Worm (Caenorhabditis elegans) whole organism, dauer: ENCODE measurements around the gene cwn-1.
"Not testable (repeated sequence)": the region's sequence is repeated elsewhere in the genome, so short reads cannot be mapped to it uniquely, and the experiment has no call there.

Experiments used
- unc-62 ChIP-seq: sonication (generic microtip); optimal IDR thresholded peaks from 2 replicates; lab custom pipeline; 2017; ENCODE audit warnings: missing biosample characterization, missing genetic modification reagents, missing genetic modification characterization

The cwn-1 gene

DNA sequence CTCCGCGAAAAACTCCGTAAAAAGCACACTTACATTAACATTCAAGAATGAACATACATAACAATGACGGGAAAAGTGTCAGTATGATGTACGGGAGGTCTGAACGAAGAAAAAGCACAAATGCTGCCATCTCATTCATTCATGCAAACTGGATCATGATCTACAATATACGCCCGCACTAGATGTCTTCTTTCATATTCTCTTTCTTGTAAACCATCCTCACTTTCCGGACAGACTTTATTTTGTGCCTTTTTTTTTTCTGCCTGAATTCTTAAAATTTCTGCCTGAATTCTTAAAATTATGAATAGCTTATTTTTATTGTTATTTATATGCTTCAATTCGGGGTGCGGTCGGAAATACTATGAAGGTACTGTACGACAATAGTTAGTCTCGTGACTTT lies 1.8 kb upstream of the cwn-1 start, which contains the start of gene K10B4.1:
Gene K10B4.1, plus strand, starts transcription at position 301 of the 400 bp plus-strand sequence.
- TF ChIP-seq unc-62 (GFP tag; lab: Kevin White, UChicago): no peak

DNA sequence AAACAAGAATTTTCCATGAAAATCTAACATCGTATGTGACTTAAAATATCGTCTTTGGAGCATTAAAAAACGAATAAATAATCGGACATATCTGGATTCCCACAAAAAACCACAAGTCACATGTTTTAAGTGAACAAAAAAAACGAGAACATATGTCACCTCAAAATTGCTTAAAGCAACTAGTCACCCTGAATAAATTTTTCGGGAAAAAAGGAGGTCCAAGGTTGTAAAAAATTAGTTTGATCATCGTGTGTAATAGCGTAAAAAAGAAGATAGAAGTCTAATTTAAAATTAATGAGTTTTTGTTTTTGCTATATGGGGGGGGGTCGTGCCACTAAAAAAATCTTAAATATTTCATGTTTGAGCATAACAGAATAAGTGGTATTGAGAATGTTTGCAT lies 3.6 kb downstream of the cwn-1 start:
- TF ChIP-seq unc-62 (GFP tag; lab: Kevin White, UChicago): no peak

DNA sequence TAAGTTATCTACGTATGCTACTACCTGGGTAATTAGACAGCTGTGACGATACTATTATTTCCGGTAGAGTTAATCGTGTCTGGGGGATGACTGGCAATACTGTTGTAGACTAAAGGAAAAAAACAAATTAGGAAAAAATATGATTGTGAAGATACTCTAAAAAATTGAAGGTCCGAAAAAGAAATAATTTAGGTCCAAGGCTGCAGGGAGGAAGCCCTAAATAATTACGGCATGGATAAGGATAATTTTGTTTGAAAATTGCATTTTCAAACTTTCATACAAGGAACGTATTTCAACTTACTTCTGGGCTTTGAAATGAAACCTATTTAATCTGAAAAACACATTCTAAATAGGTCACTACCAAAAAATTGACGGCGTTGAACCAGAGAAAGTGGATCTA lies 4.5 kb downstream of the cwn-1 start, which contains the start of gene srd-3:
Gene srd-3, minus strand, starts transcription at position 101 of the 400 bp plus-strand sequence.
- TF ChIP-seq unc-62 (GFP tag; lab: Kevin White, UChicago): no peak

DNA sequence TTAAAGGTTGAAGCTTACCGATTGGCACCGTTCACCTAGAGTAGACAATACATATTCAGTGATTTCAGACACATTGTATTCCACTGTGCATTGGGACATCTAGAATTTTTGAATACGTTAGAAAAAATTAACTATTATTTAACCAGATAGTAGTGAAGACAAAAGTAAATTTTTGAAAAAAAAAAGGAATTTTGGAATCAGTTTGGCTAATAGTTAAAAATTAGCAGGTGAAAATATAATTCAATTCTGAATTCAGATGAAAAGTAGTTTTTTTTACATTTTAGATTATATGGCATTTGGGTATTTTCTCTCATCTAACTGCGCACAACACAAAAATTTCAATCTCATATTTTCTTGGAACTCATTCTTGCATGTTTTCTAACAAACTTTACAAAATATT lies 8.5 kb downstream of the cwn-1 start, which contains the start of gene nmur-2:
Gene nmur-2, minus strand, starts transcription at position 101 of the 400 bp plus-strand sequence.
- TF ChIP-seq unc-62 (GFP tag; lab: Kevin White, UChicago): no peak

DNA sequence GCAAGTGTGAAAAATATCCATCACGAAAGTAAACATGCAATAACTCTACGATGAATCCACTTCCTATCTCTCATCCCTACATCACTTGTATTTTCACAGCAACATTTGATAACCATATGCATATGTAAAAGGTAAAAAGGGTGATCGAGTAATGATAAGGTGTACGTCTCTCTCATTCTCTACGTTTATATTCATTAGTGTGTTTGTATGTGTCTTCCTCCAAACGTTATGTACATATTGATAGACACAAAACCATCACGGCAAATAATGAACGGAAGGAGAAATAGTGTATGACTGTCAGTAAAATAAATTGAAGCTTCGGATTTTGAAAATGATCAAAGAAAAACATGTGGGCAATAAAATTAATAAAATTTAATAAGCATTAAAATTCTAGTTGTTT lies 10.9 kb downstream of the cwn-1 start:
- TF ChIP-seq unc-62 (GFP tag; lab: Kevin White, UChicago): no peak

DNA sequence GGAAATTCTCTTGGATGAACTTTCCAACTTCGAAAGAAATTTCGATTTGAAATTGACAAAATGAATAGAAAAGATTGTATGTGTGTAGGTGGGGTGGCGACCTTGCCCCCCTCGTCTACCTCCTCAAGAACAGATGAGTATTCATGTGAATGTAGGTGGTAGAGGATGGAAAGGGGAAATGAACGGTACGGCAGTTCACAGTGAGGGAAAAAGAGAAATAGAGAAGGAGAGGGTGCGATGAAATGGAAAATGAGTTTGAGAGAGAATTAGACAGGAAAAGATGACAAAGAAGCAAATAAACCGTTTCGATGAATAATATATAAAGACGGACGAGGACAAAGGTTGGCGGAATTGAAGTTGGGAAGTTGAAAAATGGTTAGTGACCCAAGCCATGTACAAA lies 11.4 kb downstream of the cwn-1 start:
- TF ChIP-seq unc-62 (GFP tag; lab: Kevin White, UChicago): no peak

DNA sequence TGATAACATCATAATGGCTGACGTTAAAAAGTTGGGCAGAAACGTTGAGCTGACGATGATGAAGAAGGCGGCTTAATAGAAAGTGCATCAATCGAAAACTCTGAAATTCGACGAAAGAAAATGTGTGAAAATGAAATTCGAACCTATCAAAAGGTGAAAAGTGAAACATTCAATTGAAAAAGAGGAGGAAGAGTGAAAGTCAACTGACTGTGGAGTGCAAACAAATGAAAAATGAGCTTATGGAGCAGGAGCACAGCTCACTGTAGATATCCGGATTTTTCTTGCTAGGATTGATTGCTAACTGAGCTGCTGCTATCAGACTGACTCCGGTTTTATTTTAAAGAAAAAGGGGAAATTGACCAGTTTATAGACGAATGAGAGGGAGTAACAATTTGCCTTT lies 12.3 kb downstream of the cwn-1 start, which contains the start of gene K10B4.3:
Gene K10B4.3, minus strand, starts transcription at position 101 of the 400 bp plus-strand sequence.
- TF ChIP-seq unc-62 (GFP tag; lab: Kevin White, UChicago): no peak

DNA sequence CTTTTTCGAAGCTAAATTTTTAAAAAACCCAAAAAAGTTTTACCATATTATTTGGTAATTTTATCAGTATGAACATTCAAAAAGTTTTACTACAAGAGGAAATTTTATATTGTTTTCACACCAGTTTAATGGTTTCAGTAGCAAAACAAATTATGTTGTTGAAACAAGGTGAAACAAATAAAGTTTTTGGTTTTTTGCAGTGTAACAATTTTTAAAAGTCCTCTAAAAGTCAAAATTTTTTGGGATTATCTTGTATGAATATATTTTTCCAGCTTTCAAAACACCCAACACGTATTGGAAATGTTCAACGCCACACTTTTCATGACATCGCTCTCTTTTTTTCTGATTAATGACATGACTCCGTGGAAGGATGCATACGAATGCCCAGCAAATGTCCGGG lies 16.5 kb downstream of the cwn-1 start, which contains the start of gene srt-54:
Gene srt-54, plus strand, starts transcription at position 301 of the 400 bp plus-strand sequence.
- no peak for TF ChIP-seq unc-62 (GFP tag; lab: Kevin White, UChicago)

DNA sequence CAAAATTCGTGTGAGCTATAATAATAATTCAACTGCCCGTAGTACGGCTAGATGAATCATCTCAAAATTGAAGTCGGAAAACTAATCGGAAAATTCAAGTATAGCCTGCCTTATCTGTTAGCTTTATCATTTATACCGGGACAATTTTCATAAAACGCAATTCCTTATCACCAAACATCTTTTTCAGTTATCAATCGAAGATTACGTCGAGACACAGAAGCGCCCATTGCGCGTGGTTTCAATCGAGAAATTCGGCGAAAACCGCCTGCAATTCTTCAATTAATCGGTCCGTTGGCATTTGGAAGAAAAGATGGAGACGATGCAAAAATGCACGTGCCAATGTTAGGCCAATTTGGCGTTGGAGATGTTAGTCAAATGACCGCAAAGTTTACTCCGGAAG lies 21.2 kb downstream of the cwn-1 start:
- TF ChIP-seq unc-62 (GFP tag; lab: Kevin White, UChicago): no peak

DNA sequence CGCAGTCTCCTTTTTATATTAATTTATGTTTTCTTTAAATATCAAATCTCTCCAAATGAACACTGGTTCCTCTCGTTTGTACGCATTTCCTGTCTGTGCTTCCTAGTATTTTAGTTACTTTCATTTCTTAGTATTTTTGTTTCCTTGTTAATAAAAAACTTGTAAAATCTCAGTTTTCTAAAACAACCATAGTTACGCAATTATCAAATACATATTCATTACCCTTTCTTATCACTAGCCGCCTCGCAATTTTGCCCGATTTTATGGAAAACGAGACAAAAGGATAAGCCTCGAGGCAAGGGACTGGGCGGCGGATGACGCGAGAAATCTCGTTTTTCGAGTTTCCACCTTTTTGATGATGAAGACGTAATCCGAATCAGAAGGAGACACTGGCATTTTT lies 22.1 kb downstream of the cwn-1 start, which contains the start of gene C50D2.1:
Gene C50D2.1, plus strand, starts transcription at position 301 of the 400 bp plus-strand sequence.
- no peak for TF ChIP-seq unc-62 (GFP tag; lab: Kevin White, UChicago)

DNA sequence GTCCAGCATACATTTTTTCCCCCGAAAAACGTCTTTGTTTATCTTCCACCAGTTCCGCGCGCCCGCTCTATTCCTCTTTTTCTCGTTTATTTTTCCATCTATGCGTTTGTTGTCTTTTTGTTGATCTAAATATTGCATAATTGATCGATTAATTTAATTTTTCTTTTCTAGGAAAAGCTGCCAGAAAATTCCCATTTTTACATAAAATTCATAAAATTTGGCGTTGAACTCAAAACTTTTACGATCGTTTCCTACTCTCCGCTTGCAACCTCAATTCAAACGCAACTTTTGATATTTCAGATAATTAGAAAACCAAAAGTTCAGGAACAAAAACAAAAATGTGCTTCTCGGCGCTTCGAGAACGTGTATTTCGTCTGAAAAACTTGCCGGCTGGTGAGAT lies 24.5 kb downstream of the cwn-1 start, which contains the start of gene C50D2.2:
Gene C50D2.2, plus strand, starts transcription at position 301 of the 400 bp plus-strand sequence.
- TF ChIP-seq unc-62 (GFP tag; lab: Kevin White, UChicago): no peak

DNA sequence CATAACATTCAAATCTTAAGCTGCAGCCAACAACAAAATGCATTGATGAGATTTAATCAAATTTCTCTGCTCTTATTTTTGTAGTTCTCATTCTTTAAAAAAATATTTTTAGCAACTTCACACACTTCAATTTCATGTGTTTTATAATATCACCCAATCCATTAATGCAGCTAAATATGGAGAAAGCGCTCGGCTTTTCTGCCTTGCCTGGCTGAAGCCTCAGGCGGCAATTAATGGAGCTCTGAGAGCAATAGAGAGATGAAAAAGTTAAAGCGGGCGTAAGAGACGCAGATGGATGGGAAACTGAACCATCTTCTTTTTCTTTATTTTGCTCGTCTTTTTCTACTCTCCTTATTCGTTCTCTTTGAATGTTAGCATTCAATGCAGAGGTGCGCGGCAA lies 25.7 kb downstream of the cwn-1 start:
- TF ChIP-seq unc-62 (GFP tag; lab: Kevin White, UChicago): no peak

DNA sequence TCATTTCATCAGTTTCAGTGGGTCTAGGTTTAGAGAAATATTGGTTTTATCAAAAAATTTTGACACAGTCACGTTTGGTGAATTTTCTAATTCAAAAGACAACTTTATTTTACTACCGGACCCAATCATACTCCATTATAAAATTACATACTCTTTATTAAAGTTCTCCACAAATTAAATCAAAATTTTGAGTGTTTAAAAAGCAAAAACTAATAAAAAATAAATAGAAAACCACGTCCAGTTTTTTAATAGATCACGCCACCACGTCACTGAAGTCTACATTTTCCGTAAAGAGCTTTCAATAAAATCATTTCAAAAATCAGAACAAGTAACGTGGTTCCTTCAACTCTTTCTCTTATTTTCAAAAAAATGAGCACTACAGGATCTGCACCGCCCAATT lies 27.5 kb downstream of the cwn-1 start, which contains the start of gene txt-1:
Gene txt-1, plus strand, starts transcription at position 301 of the 400 bp plus-strand sequence.
- TF ChIP-seq unc-62 (GFP tag; lab: Kevin White, UChicago): no peak

DNA sequence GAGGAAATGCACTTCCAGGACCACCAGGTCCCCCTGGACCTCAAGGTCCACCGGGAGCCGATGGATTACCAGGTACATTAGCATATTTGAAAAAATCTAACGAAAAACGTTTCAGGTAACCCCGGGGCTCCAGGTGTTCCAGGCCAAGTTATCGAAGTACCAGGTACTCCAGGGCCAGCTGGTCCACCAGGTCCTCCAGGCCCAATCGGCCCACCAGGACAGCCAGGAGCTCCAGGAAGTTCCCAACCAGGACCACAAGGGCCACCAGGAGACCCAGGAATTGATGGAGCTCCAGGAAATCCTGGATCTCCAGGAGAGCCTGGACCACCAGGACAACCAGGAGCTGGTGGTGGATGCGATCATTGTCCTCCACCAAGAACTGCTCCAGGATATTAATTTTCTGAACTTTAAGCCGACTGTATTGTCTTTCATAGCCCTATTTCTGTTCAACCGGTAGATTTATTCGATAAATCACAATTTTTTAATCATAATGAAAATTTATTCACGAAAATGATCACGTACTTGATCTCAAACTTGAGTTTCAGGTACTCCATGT lies 28.0 kb downstream of the cwn-1 start:
- no peak for TF ChIP-seq unc-62 (GFP tag; lab: Kevin White, UChicago)

DNA sequence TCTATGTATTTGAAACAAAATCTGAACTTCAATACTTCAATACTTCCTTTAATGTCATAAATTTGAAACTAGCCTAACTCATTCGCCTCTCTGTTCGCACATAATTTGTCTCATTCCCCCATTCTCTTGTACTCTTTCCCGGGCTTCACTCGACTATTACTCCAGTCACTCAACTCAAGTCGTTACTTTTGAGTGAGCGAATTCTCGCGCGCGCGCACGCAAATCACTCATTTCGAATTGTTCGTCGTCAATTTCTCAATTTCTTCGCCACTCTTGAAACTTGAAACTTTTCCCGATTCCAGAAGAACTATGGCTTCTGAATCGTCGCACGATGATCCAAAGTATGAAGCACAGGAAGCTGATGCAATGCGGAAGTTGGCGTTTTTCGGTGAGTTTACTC lies 29.2 kb downstream of the cwn-1 start, which contains the start of gene col-68:
Gene col-68, plus strand, starts transcription at position 301 of the 400 bp plus-strand sequence.
- TF ChIP-seq unc-62 (GFP tag; lab: Kevin White, UChicago): no peak

DNA sequence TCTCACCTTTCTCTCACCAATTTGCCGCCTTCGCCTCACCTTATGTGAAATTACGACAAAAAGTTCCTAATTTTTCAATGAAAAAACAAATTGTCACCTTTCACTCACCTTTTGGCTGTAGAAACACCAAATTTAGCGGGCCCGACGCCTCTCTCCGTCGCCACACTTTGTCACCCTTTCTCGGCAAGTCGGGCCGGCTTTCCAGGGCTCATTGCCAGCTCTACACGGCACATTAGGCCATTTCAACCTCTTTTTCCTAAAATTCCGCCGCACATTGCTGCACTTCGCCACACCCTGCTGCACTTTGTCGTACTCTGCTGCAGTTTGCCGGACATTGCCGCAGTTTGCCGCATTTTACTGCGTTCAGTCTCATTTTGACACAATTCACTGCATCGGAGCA lies 32.2 kb downstream of the cwn-1 start:
- TF ChIP-seq unc-62 (GFP tag; lab: Kevin White, UChicago): no peak

DNA sequence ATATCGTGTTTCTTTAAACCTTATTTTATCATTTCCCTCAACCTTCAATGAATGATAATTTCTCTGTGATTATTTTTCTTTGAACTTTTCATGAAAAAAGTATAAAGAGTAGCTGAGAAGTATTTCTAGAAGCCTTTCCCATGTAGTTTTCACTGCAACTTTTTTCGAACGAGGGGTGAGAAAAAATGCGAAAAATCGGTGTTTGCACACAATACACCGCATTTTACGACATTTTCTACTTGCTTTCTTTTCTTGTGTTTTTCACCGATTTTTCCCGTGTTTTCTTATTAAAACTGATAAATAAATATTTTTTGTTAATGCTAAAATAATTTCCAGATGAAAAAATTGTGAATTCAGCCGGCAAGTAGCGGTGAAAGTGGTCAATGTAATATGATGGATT lies 34.5 kb downstream of the cwn-1 start, which contains the start of gene C50D2.10:
Gene C50D2.10, plus strand, starts transcription at position 245 of the 400 bp plus-strand sequence.
- TF ChIP-seq unc-62 (GFP tag; lab: Kevin White, UChicago): not testable (repeated sequence)
